Fruit fly (Drosophila melanogaster) Kc167 (cell line): ENCODE measurements around the gene Pp1alpha-96A.

Experiments
- Myc ChIP-seq: fragments of >200 bp; optimal IDR thresholded peaks from 2 replicates; lab custom pipeline; 2017; ENCODE audit warnings: missing external identifiers
- Sin3A ChIP-seq: fragments of >200 bp; optimal IDR thresholded peaks from 2 replicates; lab custom pipeline; 2018; ENCODE audit warnings: missing external identifiers
- h ChIP-seq: fragments of >200 bp; optimal IDR thresholded peaks from 3 replicates; lab custom pipeline; 2018; ENCODE audit warnings: missing external identifiers
- insv ChIP-seq: fragments of >200 bp; optimal IDR thresholded peaks from 3 replicates; lab custom pipeline; 2018; ENCODE audit warnings: missing external identifiers
- psq ChIP-seq: fragments of >200 bp; optimal IDR thresholded peaks from 2 replicates; lab custom pipeline; 2017; ENCODE audit warnings: missing external identifiers

- TF ChIP-seq Myc (lab: Kevin White, UChicago), result no peak
- TF ChIP-seq h (lab: Kevin White, UChicago), result no peak
- no peak for TF ChIP-seq psq
- no peak for TF ChIP-seq insv (lab: Kevin White, UChicago)
- no peak for TF ChIP-seq Sin3A
Observed at dm6 chr3R:24568251-24568932, 50.3 kb downstream of the Pp1alpha-96A start.
